Worm (Caenorhabditis elegans): ENCODE measurements around the gene E02H4.5.

The E02H4.5 gene

DNA sequence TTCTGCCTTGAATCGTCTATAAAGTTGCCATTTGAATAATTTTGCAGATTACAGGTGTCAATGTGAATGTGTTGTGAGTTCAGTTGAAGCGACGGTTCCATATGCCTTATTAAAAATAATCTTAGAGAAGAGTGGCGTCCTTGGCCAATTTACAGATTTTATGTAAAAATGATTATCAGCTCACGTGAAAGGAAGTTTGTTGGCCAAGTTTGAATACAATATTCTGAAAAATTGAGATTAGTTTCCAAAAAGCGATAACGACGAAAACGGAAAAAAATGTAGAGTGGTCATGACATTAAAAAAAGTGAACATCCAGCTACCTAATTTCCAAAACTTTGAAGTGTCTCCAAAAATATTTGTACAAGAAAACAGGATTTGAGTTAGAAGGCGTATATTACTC lies at the start of gene E02H4.5:
TSS of gene E02H4.5 (minus strand) at position 101 of the 400 bp plus-strand sequence.
- no peak for TF ChIP-seq F13C5.2 (tag; optimal IDR thresholded peaks at IDR 0.05)
- TF ChIP-seq scrt-1 (GFP tag; IDR thresholded peaks at IDR 0.05) = no peak
- TF ChIP-seq ceh-36 (tag; optimal IDR thresholded peaks at IDR 0.05) = no peak
- no peak for TF ChIP-seq aly-1 (tag; optimal IDR thresholded peaks at IDR 0.05)
- no peak for TF ChIP-seq B0310.2 (tag; optimal IDR thresholded peaks at IDR 0.05)
- no peak for TF ChIP-seq tra-4 (tag; optimal IDR thresholded peaks at IDR 0.05)
- no peak for TF ChIP-seq ets-7 (tag; optimal IDR thresholded peaks at IDR 0.05)
- no peak for TF ChIP-seq pes-1 (GFP tag; IDR thresholded peaks at IDR 0.05)

DNA sequence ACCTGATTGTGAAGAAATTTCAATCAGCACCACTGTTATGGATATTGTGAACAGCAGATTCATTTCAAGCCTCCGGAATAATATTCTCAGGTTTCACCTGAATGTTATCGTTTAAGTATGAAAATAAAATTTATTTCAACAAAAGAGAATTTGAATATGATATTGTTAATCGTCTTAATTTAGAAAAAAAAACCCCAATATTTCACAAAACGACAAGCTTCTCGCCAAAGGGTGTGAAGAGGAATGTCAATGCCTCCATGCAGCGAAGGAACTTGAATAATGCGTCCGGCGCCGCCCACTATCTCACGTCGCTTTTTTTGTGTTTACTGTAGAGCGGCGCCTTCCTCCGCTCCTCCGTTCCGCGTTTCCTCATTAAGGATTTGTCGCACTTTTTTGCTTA lies 48.1 kb upstream of the E02H4.5 start, which contains the start of gene C11H1.5:
TSS of gene C11H1.5 (minus strand) at position 101 of the 400 bp plus-strand sequence.
- TF ChIP-seq hmbx-1 (tag; optimal IDR thresholded peaks at IDR 0.05) (no peak), aly-1 (tag; optimal IDR thresholded peaks at IDR 0.05) (no peak), hnd-1 (tag; optimal IDR thresholded peaks at IDR 0.05) (no peak), ceh-13 (GFP tag; optimal IDR thresholded peaks at IDR 0.05) (no peak), flt-1 (GFP tag; IDR thresholded peaks at IDR 0.05) (no peak), scrt-1 (GFP tag; IDR thresholded peaks at IDR 0.05) (no peak), sea-1 (GFP tag; conservative IDR thresholded peaks at IDR 0.05) (no peak), B0310.2 (tag; optimal IDR thresholded peaks at IDR 0.05) (no peak), tbx-11 (GFP tag; IDR thresholded peaks at IDR 0.05) (no peak), pes-1 (GFP tag; IDR thresholded peaks at IDR 0.05) (no peak), hmg-4 (GFP tag; optimal IDR thresholded peaks at IDR 0.05) (no peak)

DNA sequence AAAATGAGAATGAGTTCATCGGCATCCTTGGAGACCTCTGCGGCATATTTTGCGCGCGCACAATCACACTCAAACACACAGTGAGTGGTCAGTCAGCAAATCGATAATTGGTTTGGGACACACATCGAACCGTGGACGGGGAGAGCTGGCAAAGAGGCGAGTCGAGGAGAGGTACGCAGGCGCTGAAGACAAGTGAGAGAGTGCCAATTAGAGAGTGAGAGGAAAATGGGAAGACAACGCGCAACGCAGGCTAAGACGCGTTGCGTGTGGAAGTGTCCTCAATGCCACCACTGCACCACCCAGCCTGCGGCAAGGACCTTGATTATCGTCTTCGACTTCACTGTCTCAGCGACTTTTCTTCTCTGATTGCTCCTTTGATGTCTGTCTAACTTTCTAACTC lies 42.3 kb upstream of the E02H4.5 start:
- no peak for TF ChIP-seq aly-1 (tag; optimal IDR thresholded peaks at IDR 0.05)
- TF ChIP-seq hmg-4 (GFP tag; optimal IDR thresholded peaks at IDR 0.05) = peak; percentile 75

DNA sequence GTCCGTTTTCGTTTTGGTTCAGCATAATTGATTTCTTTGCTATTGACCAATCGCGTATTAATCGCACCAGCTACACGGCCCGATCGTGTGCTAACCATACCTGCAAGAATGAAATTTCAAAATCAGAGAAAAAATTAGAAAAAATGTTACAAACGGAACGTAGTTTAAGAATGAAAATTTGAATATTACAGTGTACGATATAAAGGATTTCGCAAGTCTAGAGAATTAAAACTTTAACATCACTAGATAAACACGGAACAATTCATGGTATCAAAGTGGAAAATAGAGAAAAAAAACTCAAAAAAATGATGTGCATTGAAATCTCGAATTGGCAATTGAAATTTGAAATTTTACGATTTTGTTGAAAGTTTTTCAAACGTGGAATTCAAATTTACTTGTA lies 41.6 kb upstream of the E02H4.5 start, which contains the start of gene madd-3:
TSS of gene madd-3 (minus strand) at position 101 of the 400 bp plus-strand sequence.
- no peak for TF ChIP-seq tra-4 (tag; optimal IDR thresholded peaks at IDR 0.05)
- TF ChIP-seq B0310.2 (tag; optimal IDR thresholded peaks at IDR 0.05) = no peak
- TF ChIP-seq ets-7 (tag; optimal IDR thresholded peaks at IDR 0.05) = no peak
- TF ChIP-seq ama-1 (optimal IDR thresholded peaks at IDR 0.05) = no peak
- TF ChIP-seq flt-1 (GFP tag; IDR thresholded peaks at IDR 0.05) = no peak
- no peak for TF ChIP-seq hnd-1 (tag; optimal IDR thresholded peaks at IDR 0.05)
- no peak for TF ChIP-seq tbx-11 (GFP tag; IDR thresholded peaks at IDR 0.05)
- TF ChIP-seq hmg-4 (GFP tag; optimal IDR thresholded peaks at IDR 0.05) = no peak

DNA sequence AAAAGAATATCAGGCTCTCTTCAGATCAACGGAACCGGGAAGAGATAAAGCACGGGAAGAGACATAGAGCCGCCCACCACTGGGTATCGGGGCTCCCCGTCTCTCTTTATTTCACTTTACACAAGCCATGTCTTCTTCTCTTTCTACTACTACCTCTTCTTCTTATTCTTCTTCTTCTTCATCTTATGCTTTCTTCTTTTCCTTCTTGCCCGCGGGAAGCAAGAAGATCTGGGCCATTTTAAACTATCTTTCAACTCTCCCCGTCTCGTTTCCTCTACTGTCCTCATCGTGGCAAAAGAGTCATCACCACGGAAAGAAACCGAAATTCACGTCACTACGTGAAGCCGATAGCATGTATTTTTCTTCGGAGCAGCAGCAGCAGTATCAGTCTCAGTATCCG lies 37.7 kb upstream of the E02H4.5 start:
- TF ChIP-seq ets-7 (tag; optimal IDR thresholded peaks at IDR 0.05) (no peak), hnd-1 (tag; optimal IDR thresholded peaks at IDR 0.05) (no peak), B0310.2 (tag; optimal IDR thresholded peaks at IDR 0.05) (no peak), ceh-36 (tag; optimal IDR thresholded peaks at IDR 0.05) (no peak), tbx-37 (GFP tag; conservative IDR thresholded peaks at IDR 0.05) (no peak), scrt-1 (GFP tag; IDR thresholded peaks at IDR 0.05) (no peak), tra-4 (tag; optimal IDR thresholded peaks at IDR 0.05) (no peak), pes-1 (GFP tag; IDR thresholded peaks at IDR 0.05) (no peak), hmbx-1 (tag; optimal IDR thresholded peaks at IDR 0.05) (no peak), F13C5.2 (tag; optimal IDR thresholded peaks at IDR 0.05) (no peak)

DNA sequence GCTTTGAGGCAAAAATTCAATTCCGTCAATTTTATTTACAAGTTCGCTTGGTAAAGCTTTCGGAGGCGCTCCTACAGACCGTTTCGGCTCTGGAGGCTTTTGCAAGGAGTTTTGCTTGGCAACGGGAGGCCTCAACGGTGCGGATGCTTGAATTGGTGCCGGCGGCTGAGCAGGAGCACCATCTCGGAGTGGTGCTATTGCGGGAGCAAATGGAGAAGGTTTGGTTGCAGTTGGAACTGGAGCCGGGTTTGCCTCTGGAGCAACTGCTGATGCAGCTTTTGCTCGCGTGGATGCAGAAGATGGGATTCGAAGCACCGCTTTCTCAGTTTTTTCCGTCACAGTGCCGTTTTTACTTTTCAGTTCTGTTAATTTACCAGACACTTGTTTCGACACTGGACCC lies 35.1 kb upstream of the E02H4.5 start:
- TF ChIP-seq sea-1 (GFP tag; conservative IDR thresholded peaks at IDR 0.05) = no peak
- TF ChIP-seq ceh-36 (tag; optimal IDR thresholded peaks at IDR 0.05) = no peak
- TF ChIP-seq tra-4 (tag; optimal IDR thresholded peaks at IDR 0.05) = no peak
- no peak for TF ChIP-seq tbx-37 (GFP tag; conservative IDR thresholded peaks at IDR 0.05)
- no peak for TF ChIP-seq ceh-13 (GFP tag; optimal IDR thresholded peaks at IDR 0.05)
- TF ChIP-seq F13C5.2 (tag; optimal IDR thresholded peaks at IDR 0.05) = no peak
- TF ChIP-seq ama-1 (optimal IDR thresholded peaks at IDR 0.05) = no peak
- no peak for TF ChIP-seq hmbx-1 (tag; optimal IDR thresholded peaks at IDR 0.05)
- no peak for TF ChIP-seq pes-1 (GFP tag; IDR thresholded peaks at IDR 0.05)
- no peak for TF ChIP-seq hnd-1 (tag; optimal IDR thresholded peaks at IDR 0.05)
- no peak for TF ChIP-seq flt-1 (GFP tag; IDR thresholded peaks at IDR 0.05)
- TF ChIP-seq hmg-4 (GFP tag; optimal IDR thresholded peaks at IDR 0.05) = no peak

DNA sequence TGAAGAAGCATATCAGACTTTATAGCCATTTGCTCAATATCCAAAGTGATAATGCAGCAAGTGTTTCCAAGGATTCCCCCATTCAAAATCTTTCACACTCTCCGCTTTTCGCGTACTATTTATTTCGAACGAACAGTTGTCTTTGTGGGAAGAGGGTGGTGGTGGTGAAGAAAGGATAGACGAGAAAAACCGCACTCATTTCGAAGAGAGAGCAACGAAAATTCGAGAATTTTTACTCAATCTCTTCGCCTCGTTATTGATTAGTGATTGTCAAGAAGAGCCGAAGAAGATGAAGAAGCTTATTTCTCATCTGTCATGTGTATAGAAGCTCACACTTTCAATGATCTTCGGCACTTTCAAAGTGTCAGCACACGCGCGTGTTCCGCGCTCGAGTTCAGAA lies 33.0 kb upstream of the E02H4.5 start:
- TF ChIP-seq hnd-1 (tag; optimal IDR thresholded peaks at IDR 0.05) (no peak), tbx-37 (GFP tag; conservative IDR thresholded peaks at IDR 0.05) (no peak), F13C5.2 (tag; optimal IDR thresholded peaks at IDR 0.05) (no peak), ceh-13 (GFP tag; optimal IDR thresholded peaks at IDR 0.05) (no peak), scrt-1 (GFP tag; IDR thresholded peaks at IDR 0.05) (no peak), B0310.2 (tag; optimal IDR thresholded peaks at IDR 0.05) (no peak), flt-1 (GFP tag; IDR thresholded peaks at IDR 0.05) (no peak), aly-1 (tag; optimal IDR thresholded peaks at IDR 0.05) (no peak), hmbx-1 (tag; optimal IDR thresholded peaks at IDR 0.05) (no peak), sea-1 (GFP tag; conservative IDR thresholded peaks at IDR 0.05) (no peak), hmg-4 (GFP tag; optimal IDR thresholded peaks at IDR 0.05) (no peak), tbx-11 (GFP tag; IDR thresholded peaks at IDR 0.05) (no peak), tra-4 (tag; optimal IDR thresholded peaks at IDR 0.05) (no peak), ceh-36 (tag; optimal IDR thresholded peaks at IDR 0.05) (no peak), pes-1 (GFP tag; IDR thresholded peaks at IDR 0.05) (no peak), ama-1 (optimal IDR thresholded peaks at IDR 0.05) (no peak), ets-7 (tag; optimal IDR thresholded peaks at IDR 0.05) (no peak)

DNA sequence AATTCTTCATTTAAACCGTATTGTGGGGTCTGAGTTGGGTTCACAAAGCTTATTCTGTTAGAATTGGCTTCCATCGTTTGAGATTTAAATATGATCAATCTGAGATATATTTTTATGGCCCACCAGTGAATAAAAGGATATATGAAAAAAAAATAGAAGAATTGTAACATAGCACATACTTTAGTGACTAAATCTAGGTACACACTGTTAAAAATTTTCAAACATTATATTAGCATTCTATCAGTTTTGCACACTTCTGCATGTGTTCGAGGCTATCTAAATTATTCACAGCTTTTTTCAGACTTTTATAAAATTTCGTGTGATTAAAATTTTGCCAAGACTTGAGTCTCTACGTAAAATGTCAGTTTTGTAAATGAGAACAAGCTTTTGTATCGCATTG lies 26.6 kb upstream of the E02H4.5 start, which contains the start of gene E02H4.2:
TSS of gene E02H4.2 (minus strand) at position 101 of the 400 bp plus-strand sequence.
- TF ChIP-seq ceh-13 (GFP tag; optimal IDR thresholded peaks at IDR 0.05) (no peak), hmg-4 (GFP tag; optimal IDR thresholded peaks at IDR 0.05) (no peak)

Measured in whole organism, early embryonic.